Fruit fly (Drosophila melanogaster) whole organism, prepupa: Measurements from ENCODE around the gene CG34301.
A peak's percentile ranks its signal among the peaks of the same experiment; 100 is the strongest.

Source experiments
- Blimp-1 ChIP-seq: fragments of 200-800 bp; sonication (Bioruptor generic); optimal IDR thresholded peaks from 3 replicates; lab custom pipeline; 2017; ENCODE audit warnings: missing biosample characterization, missing genetic modification characterization, mild to moderate bottlenecking, moderate library complexity, missing genetic modification reagents
- CG10631 ChIP-seq: fragments of 200-800 bp; sonication (Bioruptor generic); optimal IDR thresholded peaks from 2 replicates; lab custom pipeline; 2016; ENCODE audit warnings: missing biosample characterization, missing genetic modification characterization
- CG11294 ChIP-seq: fragments of 200-800 bp; sonication (Bioruptor generic); IDR thresholded peaks from 2 replicates; pipeline ENCODE4 v1.3.6; 2022; ENCODE audit warnings: missing biosample characterization, missing genetic modification characterization
- CG11762 ChIP-seq: fragments of 200-800 bp; sonication (Bioruptor generic); optimal IDR thresholded peaks from 3 replicates; lab custom pipeline; 2016; ENCODE audit warnings: missing biosample characterization, missing genetic modification characterization; ENCODE audit not compliant: insufficient read depth
- CG15336 ChIP-seq: fragments of 200-800 bp; sonication (Bioruptor generic); IDR thresholded peaks from 2 replicates; pipeline ENCODE4 v1.3.6; 2022; ENCODE audit warnings: missing biosample characterization, missing genetic modification characterization
- CG1621 ChIP-seq: fragments of 200-800 bp; sonication (Bioruptor generic); optimal IDR thresholded peaks from 3 replicates; lab custom pipeline; 2018; ENCODE audit warnings: missing biosample characterization, mild to moderate bottlenecking, missing genetic modification characterization
- CG3032 ChIP-seq: fragments of 200-800 bp; optimal IDR thresholded peaks from 2 replicates; lab custom pipeline; 2019; ENCODE audit warnings: missing biosample characterization, mild to moderate bottlenecking, missing genetic modification characterization, moderate library complexity
- CG31627 ChIP-seq: fragments of 200-800 bp; sonication (Bioruptor generic); optimal IDR thresholded peaks from 3 replicates; lab custom pipeline; 2016; ENCODE audit warnings: missing biosample characterization, missing genetic modification characterization
- CG32006 ChIP-seq: fragments of 200-800 bp; sonication (Bioruptor generic); optimal IDR thresholded peaks from 3 replicates; lab custom pipeline; 2017; ENCODE audit warnings: missing biosample characterization, mild to moderate bottlenecking, missing genetic modification characterization
- CG34406 ChIP-seq: fragments of 200-800 bp; sonication (Bioruptor generic); optimal IDR thresholded peaks from 3 replicates; lab custom pipeline; 2016; ENCODE audit warnings: missing biosample characterization, missing genetic modification characterization
- CG3919 ChIP-seq: fragments of 200-800 bp; sonication (Bioruptor generic); optimal IDR thresholded peaks from 3 replicates; lab custom pipeline; 2016; ENCODE audit warnings: missing biosample characterization, missing genetic modification characterization
- CG4318 ChIP-seq: fragments of 200-800 bp; sonication (Bioruptor generic); optimal IDR thresholded peaks from 3 replicates; lab custom pipeline; 2017; ENCODE audit warnings: missing biosample characterization, mild to moderate bottlenecking, missing genetic modification characterization
- CG6163 ChIP-seq: fragments of 200-800 bp; sonication (Bioruptor generic); IDR thresholded peaks from 3 replicates; pipeline ENCODE4 v1.3.6; 2022; ENCODE audit warnings: missing biosample characterization, missing genetic modification characterization
- CG6792 ChIP-seq: fragments of 200-800 bp; sonication (Bioruptor generic); optimal IDR thresholded peaks from 3 replicates; lab custom pipeline; 2016; ENCODE audit warnings: missing biosample characterization, missing genetic modification characterization
- CG6808 ChIP-seq: fragments of 200-800 bp; sonication (Bioruptor generic); optimal IDR thresholded peaks from 3 replicates; lab custom pipeline; 2017; ENCODE audit warnings: missing biosample characterization, missing genetic modification characterization, mild to moderate bottlenecking, moderate library complexity, missing genetic modification reagents
- CG6854 ChIP-seq: fragments of 200-800 bp; sonication (Bioruptor generic); optimal IDR thresholded peaks from 2 replicates; lab custom pipeline; 2017; ENCODE audit warnings: missing biosample characterization, mild to moderate bottlenecking, missing genetic modification characterization
- CG7368 ChIP-seq: fragments of 200-800 bp; sonication (Bioruptor generic); optimal IDR thresholded peaks from 3 replicates; lab custom pipeline; 2016; ENCODE audit warnings: missing biosample characterization, missing genetic modification characterization
- CG8119 ChIP-seq: fragments of 200-800 bp; sonication (Bioruptor generic); IDR thresholded peaks from 3 replicates; pipeline ENCODE4 v1.3.6; 2022; ENCODE audit warnings: missing biosample characterization, missing genetic modification characterization
- CG8319 ChIP-seq: fragments of 200-800 bp; sonication (Bioruptor generic); optimal IDR thresholded peaks from 3 replicates; lab custom pipeline; 2016; ENCODE audit warnings: missing biosample characterization, missing genetic modification characterization
- CG8632 ChIP-seq: fragments of 200-800 bp; sonication (Bioruptor generic); optimal IDR thresholded peaks from 3 replicates; lab custom pipeline; 2016; ENCODE audit warnings: missing biosample characterization, missing genetic modification characterization
- CG9139 ChIP-seq: fragments of 200-800 bp; sonication (Bioruptor generic); optimal IDR thresholded peaks from 3 replicates; lab custom pipeline; 2017; ENCODE audit warnings: missing biosample characterization, mild to moderate bottlenecking, missing genetic modification characterization
- Eip75B ChIP-seq: fragments of 200-800 bp; sonication (Bioruptor generic); optimal IDR thresholded peaks from 3 replicates; lab custom pipeline; 2016; ENCODE audit warnings: missing biosample characterization, missing genetic modification characterization
- Eip78C ChIP-seq: fragments of 200-800 bp; sonication (Bioruptor generic); peaks from one replicate; lab custom pipeline; 2016; ENCODE audit warnings: missing biosample characterization, missing genetic modification characterization
- Eip93F ChIP-seq: fragments of 200-800 bp; sonication (Bioruptor generic); optimal IDR thresholded peaks from 2 replicates; lab custom pipeline; 2016; ENCODE audit warnings: missing biosample characterization, mild to moderate bottlenecking, missing genetic modification characterization
- Ets21C ChIP-seq: fragments of 200-800 bp; sonication (Bioruptor generic); optimal IDR thresholded peaks from 3 replicates; lab custom pipeline; 2016; ENCODE audit warnings: missing biosample characterization, missing genetic modification characterization
- Ets96B ChIP-seq: fragments of 200-800 bp; optimal IDR thresholded peaks from 2 replicates; lab custom pipeline; 2019; ENCODE audit warnings: missing biosample characterization, mild to moderate bottlenecking, missing genetic modification characterization, moderate library complexity
- Gug ChIP-seq: fragments of 200-800 bp; sonication (Bioruptor generic); IDR thresholded peaks from 2 replicates; pipeline ENCODE4 v1.3.6; 2022; ENCODE audit warnings: missing biosample characterization, missing genetic modification characterization
- Hr39 ChIP-seq: fragments of 200-800 bp; sonication (Bioruptor generic); optimal IDR thresholded peaks from 2 replicates; lab custom pipeline; 2016; ENCODE audit warnings: missing biosample characterization, missing genetic modification characterization
- Hr4 ChIP-seq: fragments of 200-800 bp; sonication (Bioruptor generic); optimal IDR thresholded peaks from 3 replicates; lab custom pipeline; 2016; ENCODE audit warnings: missing biosample characterization, missing genetic modification characterization
- Lpt ChIP-seq: fragments of 200-800 bp; sonication (Bioruptor generic); optimal IDR thresholded peaks from 3 replicates; lab custom pipeline; 2016; ENCODE audit warnings: missing biosample characterization, missing genetic modification characterization
- Met ChIP-seq: fragments of 200-800 bp; sonication (Bioruptor generic); optimal IDR thresholded peaks from 3 replicates; lab custom pipeline; 2016; ENCODE audit warnings: missing biosample characterization, missing genetic modification characterization
- Smox ChIP-seq: fragments of 200-800 bp; sonication (Bioruptor generic); optimal IDR thresholded peaks from 3 replicates; lab custom pipeline; 2016; ENCODE audit warnings: missing biosample characterization, missing genetic modification characterization
- Sox102F ChIP-seq: fragments of 200-800 bp; sonication (Bioruptor generic); optimal IDR thresholded peaks from 2 replicates; lab custom pipeline; 2016; ENCODE audit warnings: missing biosample characterization, mild to moderate bottlenecking, missing genetic modification characterization
- Sox14 ChIP-seq: fragments of 200-800 bp; sonication (Bioruptor generic); optimal IDR thresholded peaks from 3 replicates; lab custom pipeline; 2016; ENCODE audit warnings: missing biosample characterization, missing genetic modification characterization
- Sox15 ChIP-seq: fragments of 200-800 bp; sonication (Bioruptor generic); optimal IDR thresholded peaks from 3 replicates; lab custom pipeline; 2016; ENCODE audit warnings: missing biosample characterization, missing genetic modification characterization
- achi ChIP-seq: fragments of 200-800 bp; sonication (Bioruptor generic); optimal IDR thresholded peaks from 3 replicates; lab custom pipeline; 2016; ENCODE audit warnings: missing biosample characterization, missing genetic modification characterization
- acj6 ChIP-seq: fragments of 200-800 bp; sonication (Bioruptor generic); optimal IDR thresholded peaks from 3 replicates; lab custom pipeline; 2016; ENCODE audit warnings: missing biosample characterization, missing genetic modification characterization
- cyc ChIP-seq: fragments of 200-800 bp; sonication (Bioruptor generic); optimal IDR thresholded peaks from 3 replicates; lab custom pipeline; 2016; ENCODE audit warnings: missing biosample characterization, missing genetic modification characterization
- dac ChIP-seq: fragments of 200-800 bp; sonication (Bioruptor generic); optimal IDR thresholded peaks from 2 replicates; lab custom pipeline; 2017; ENCODE audit warnings: missing biosample characterization, mild to moderate bottlenecking, missing genetic modification characterization
- dsx ChIP-seq: fragments of 200-800 bp; optimal IDR thresholded peaks from 3 replicates; lab custom pipeline; 2019; ENCODE audit warnings: missing biosample characterization, mild to moderate bottlenecking, missing genetic modification characterization, moderate library complexity; ENCODE audit not compliant: poor library complexity, severe bottlenecking
- eg ChIP-seq: fragments of 200-800 bp; sonication (Bioruptor generic); IDR thresholded peaks from 3 replicates; pipeline ENCODE4 v1.3.6; 2022; ENCODE audit warnings: missing biosample characterization, missing genetic modification characterization
- fd59A ChIP-seq: fragments of 200-800 bp; sonication (Bioruptor generic); optimal IDR thresholded peaks from 2 replicates; lab custom pipeline; 2017; ENCODE audit warnings: missing biosample characterization, mild to moderate bottlenecking, missing genetic modification characterization, missing genetic modification reagents
- lz ChIP-seq: fragments of 200-800 bp; sonication (Bioruptor generic); optimal IDR thresholded peaks from 3 replicates; lab custom pipeline; 2016; ENCODE audit warnings: missing biosample characterization, missing genetic modification characterization
- net ChIP-seq: fragments of 200-800 bp; sonication (Bioruptor generic); optimal IDR thresholded peaks from 3 replicates; lab custom pipeline; 2016; ENCODE audit warnings: missing biosample characterization, missing genetic modification characterization
- salr ChIP-seq, 2 experiments: fragments of 200-800 bp; sonication (Bioruptor generic); optimal IDR thresholded peaks; 3 replicates each; lab custom pipeline; 2016 to 2018; ENCODE audit warnings: missing biosample characterization in 2 of 2, missing genetic modification characterization in 2 of 2, mild to moderate bottlenecking in 1 of 2
- ss ChIP-seq, 2 experiments: fragments of 200-800 bp; sonication (Bioruptor generic); optimal IDR thresholded peaks; 2 replicates in 1 of 2; 3 replicates in 1 of 2; lab custom pipeline; 2017 to 2018; ENCODE audit warnings: mild to moderate bottlenecking in 2 of 2, missing biosample characterization in 2 of 2, missing genetic modification characterization in 2 of 2, moderate library complexity in 1 of 2
- svp ChIP-seq: fragments of 200-800 bp; sonication (Bioruptor generic); peaks from one replicate; lab custom pipeline; 2016; ENCODE audit warnings: missing biosample characterization, missing genetic modification characterization
- topi ChIP-seq: fragments of 200-800 bp; sonication (Bioruptor generic); optimal IDR thresholded peaks from 3 replicates; lab custom pipeline; 2016; ENCODE audit warnings: missing biosample characterization, missing genetic modification characterization
- vri ChIP-seq: fragments of 200-800 bp; sonication (Bioruptor generic); optimal IDR thresholded peaks from 3 replicates; lab custom pipeline; 2016; ENCODE audit warnings: missing biosample characterization, mild to moderate bottlenecking, missing genetic modification characterization

Gene CG34301

DNA sequence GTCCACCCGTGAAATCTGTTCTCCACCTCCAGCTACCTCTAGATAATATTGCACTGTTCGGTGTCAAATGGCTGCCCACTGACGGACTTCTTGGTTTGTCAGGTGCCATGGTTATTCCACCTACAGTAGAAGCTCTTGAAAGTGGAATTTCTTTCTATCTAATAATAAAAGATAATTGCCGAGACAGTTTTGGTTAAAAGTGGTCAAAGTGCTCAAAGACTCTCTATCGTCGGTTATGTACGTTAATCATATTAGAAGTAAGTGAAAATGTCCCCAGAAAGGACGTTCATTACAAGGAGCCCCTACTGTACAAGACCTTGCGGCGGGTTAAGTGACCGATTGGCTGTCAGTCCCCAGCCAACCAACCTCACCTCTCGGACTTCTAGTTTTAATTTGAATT is 29.0 kb upstream of the CG34301 start (continued):
- TF ChIP-seq fd59A (GFP tag; lab: Kevin White, UChicago) (no peak), CG10631 (GFP tag; lab: Kevin White, UChicago) (peak; percentile 37), topi (peak; percentile 40), Eip78C (GFP tag; lab: Kevin White, UChicago) (peak; percentile 30), CG34406 (peak; percentile 41), achi (GFP tag; lab: Kevin White, UChicago) (peak; percentile 40), cyc (GFP tag; lab: Kevin White, UChicago) (peak; percentile 47), vri (GFP tag; lab: Kevin White, UChicago) (peak; percentile 54)

DNA sequence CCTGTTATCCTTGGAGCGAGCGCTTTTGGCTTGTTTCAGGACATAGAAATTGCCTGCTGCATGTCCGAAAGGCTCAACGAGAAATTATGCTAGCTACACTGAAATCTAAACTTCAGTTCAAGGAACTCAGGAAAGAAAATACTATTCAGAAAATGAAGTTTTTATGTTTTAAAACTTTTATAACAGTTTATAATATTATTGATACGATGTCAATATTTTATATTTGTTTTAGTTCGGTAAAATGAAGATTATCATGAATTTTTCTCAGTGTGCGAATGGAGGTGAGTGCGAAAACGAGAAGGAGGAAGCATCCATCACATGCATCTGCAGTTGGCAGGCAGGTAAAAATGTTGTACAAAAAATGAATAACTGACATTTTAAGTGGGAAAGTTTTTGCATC is 26.9 kb upstream of the CG34301 start:
- peak; percentile 61 for TF ChIP-seq dac (GFP tag; lab: Kevin White, UChicago)
- peak; percentile 40 to 82 for TF ChIP-seq ss (GFP tag; optimal IDR thresholded peaks at IDR 0.05; lab: Kevin White, UChicago)
- TF ChIP-seq Sox14 (GFP tag; lab: Kevin White, UChicago), result peak; percentile 62
- TF ChIP-seq CG8319 (GFP tag; lab: Kevin White, UChicago), result peak; percentile 73
- TF ChIP-seq CG11294 (GFP tag; lab: Robert Waterston, UW), result peak; percentile 59
- peak; percentile 68 for TF ChIP-seq Hr39
- peak; percentile 84 for TF ChIP-seq achi (GFP tag; lab: Kevin White, UChicago)
- peak; percentile 79 for TF ChIP-seq CG8632 (GFP tag; lab: Kevin White, UChicago)
- peak; percentile 89 for TF ChIP-seq Met (GFP tag; lab: Kevin White, UChicago)
- TF ChIP-seq CG7368 (GFP tag; lab: Kevin White, UChicago), result peak; percentile 69
- peak; percentile 81 for TF ChIP-seq Sox102F (GFP tag; lab: Kevin White, UChicago)
- peak; percentile 93 for TF ChIP-seq svp (GFP tag; lab: Kevin White, UChicago)
- TF ChIP-seq CG6808 (GFP tag; lab: Kevin White, UChicago), result peak; percentile 69
- TF ChIP-seq net (GFP tag; lab: Kevin White, UChicago), result peak; percentile 85
- peak; percentile 26 for TF ChIP-seq Blimp-1 (GFP tag; lab: Kevin White, UChicago)
- peak; percentile 86 for TF ChIP-seq Smox (GFP tag; lab: Kevin White, UChicago)
- peak; percentile 62 for TF ChIP-seq Gug
- TF ChIP-seq Sox15 (GFP tag; lab: Kevin White, UChicago), result peak; percentile 68
- peak; percentile 53 for TF ChIP-seq fd59A (GFP tag; lab: Kevin White, UChicago)
- TF ChIP-seq Eip78C (GFP tag; lab: Kevin White, UChicago), result peak; percentile 96
- TF ChIP-seq salr (GFP tag; optimal IDR thresholded peaks at IDR 0.05; lab: Kevin White, UChicago), result peak; percentile 36 to 73
- TF ChIP-seq CG6854 (GFP tag; lab: Kevin White, UChicago), result peak; percentile 33
- TF ChIP-seq Lpt, result peak; percentile 39
- TF ChIP-seq Eip75B (GFP tag; lab: Kevin White, UChicago), result peak; percentile 82
- TF ChIP-seq vri (GFP tag; lab: Kevin White, UChicago), result peak; percentile 64
- peak; percentile 59 for TF ChIP-seq CG1621 (tag; lab: Kevin White, UChicago)
- TF ChIP-seq CG3919, result peak; percentile 86
- peak; percentile 70 for TF ChIP-seq CG31627 (GFP tag; lab: Kevin White, UChicago)
- TF ChIP-seq eg (GFP tag; lab: Robert Waterston, UW), result peak; percentile 88
- TF ChIP-seq CG34406, result peak; percentile 88
- peak; percentile 88 for TF ChIP-seq CG15336 (GFP tag; lab: Robert Waterston, UW)
- TF ChIP-seq Eip93F (GFP tag; lab: Kevin White, UChicago), result no peak
- peak; percentile 74 for TF ChIP-seq CG3032 (tag; lab: Kevin White, UChicago)
- TF ChIP-seq CG6792, result peak; percentile 79
- peak; percentile 58 for TF ChIP-seq CG4318 (GFP tag; lab: Kevin White, UChicago)
- TF ChIP-seq Ets96B (tag; lab: Kevin White, UChicago), result peak; percentile 82
- peak; percentile 85 for TF ChIP-seq CG8119
- TF ChIP-seq CG6163, result peak; percentile 85
- peak; percentile 88 for TF ChIP-seq Hr4 (GFP tag; lab: Kevin White, UChicago)
- TF ChIP-seq CG10631 (GFP tag; lab: Kevin White, UChicago), result peak; percentile 77
- TF ChIP-seq lz (GFP tag; lab: Kevin White, UChicago), result peak; percentile 81
- peak; percentile 46 for TF ChIP-seq Ets21C (GFP tag; lab: Kevin White, UChicago)
- TF ChIP-seq CG9139, result peak; percentile 56
- TF ChIP-seq CG32006 (GFP tag; lab: Kevin White, UChicago), result peak; percentile 86
- peak; percentile 88 for TF ChIP-seq acj6 (GFP tag; lab: Kevin White, UChicago)
- peak; percentile 75 for TF ChIP-seq dsx (GFP tag; lab: Kevin White, UChicago)
- TF ChIP-seq CG11762 (GFP tag; lab: Kevin White, UChicago), result peak; percentile 71
